Worm (Caenorhabditis elegans) whole organism, mixed stage, embryonic: ENCODE measurements around the gene nep-12.

Source experiments
- M03D4.4 ChIP-seq: sonication (generic microtip); optimal IDR thresholded peaks from 2 replicates; lab custom pipeline; 2017; ENCODE audit warnings: mild to moderate bottlenecking, missing genetic modification characterization, missing compliant biosample characterization
- blmp-1 ChIP-seq: fragments of 150-350 bp; optimal IDR thresholded peaks from 2 replicates; lab custom pipeline; 2014; ENCODE audit warnings: missing biosample characterization, missing genetic modification characterization
- ceh-39 ChIP-seq: fragments of 150-350 bp; optimal IDR thresholded peaks from 2 replicates; lab custom pipeline; 2014; ENCODE audit warnings: missing biosample characterization, missing genetic modification characterization
- ceh-43 ChIP-seq: fragments of 200-800 bp; sonication (Bioruptor generic); optimal IDR thresholded peaks from 2 replicates; lab custom pipeline; 2018; ENCODE audit warnings: mild to moderate bottlenecking, missing genetic modification characterization, moderate library complexity, missing compliant biosample characterization
- ces-1 ChIP-seq: fragments of 150-350 bp; optimal IDR thresholded peaks from 2 replicates; lab custom pipeline; 2014; ENCODE audit warnings: missing biosample characterization, missing genetic modification reagents, missing genetic modification characterization
- drap-1 ChIP-seq: fragments of 200-800 bp; sonication (Bioruptor generic); optimal IDR thresholded peaks from 3 replicates; lab custom pipeline; 2018; ENCODE audit warnings: mild to moderate bottlenecking, missing genetic modification characterization, missing compliant biosample characterization
- elt-1 ChIP-seq: sonication (generic microtip); optimal IDR thresholded peaks from 2 replicates; lab custom pipeline; 2017; ENCODE audit warnings: missing genetic modification characterization, mild to moderate bottlenecking, missing compliant biosample characterization, antibody characterized with exemption, moderate library complexity, borderline replicate concordance; ENCODE audit not compliant: insufficient read depth
- elt-3 ChIP-seq: fragments of 150-350 bp; optimal IDR thresholded peaks from 2 replicates; lab custom pipeline; 2014; ENCODE audit warnings: missing biosample characterization, missing genetic modification characterization
- flh-1 ChIP-seq: fragments of 200-800 bp; sonication (Bioruptor generic); optimal IDR thresholded peaks from 2 replicates; lab custom pipeline; 2018; ENCODE audit warnings: mild to moderate bottlenecking, missing genetic modification characterization, moderate library complexity, missing compliant biosample characterization
- ham-2 ChIP-seq: fragments of 200-800 bp; sonication (Bioruptor generic); optimal IDR thresholded peaks from 2 replicates; lab custom pipeline; 2018; ENCODE audit warnings: mild to moderate bottlenecking, missing genetic modification characterization, missing compliant biosample characterization
- hlh-1 ChIP-seq: fragments of 150-350 bp; optimal IDR thresholded peaks from 2 replicates; lab custom pipeline; 2014; ENCODE audit warnings: missing biosample characterization, missing genetic modification reagents, missing genetic modification characterization
- lin-13 ChIP-seq: fragments of 150-350 bp; optimal IDR thresholded peaks from 2 replicates; lab custom pipeline; 2014; ENCODE audit warnings: missing biosample characterization, missing genetic modification characterization
- lin-32 ChIP-seq: fragments of 200-800 bp; sonication (Bioruptor generic); optimal IDR thresholded peaks from 2 replicates; lab custom pipeline; 2018; ENCODE audit warnings: mild to moderate bottlenecking, missing genetic modification characterization, missing compliant biosample characterization
- lsy-2 ChIP-seq: fragments of 150-350 bp; optimal IDR thresholded peaks from 2 replicates; lab custom pipeline; 2014; ENCODE audit warnings: missing biosample characterization, missing genetic modification characterization
- mab-5 ChIP-seq: fragments of 150-350 bp; optimal IDR thresholded peaks from 2 replicates; lab custom pipeline; 2014; ENCODE audit warnings: missing biosample characterization, missing genetic modification characterization
- mep-1 ChIP-seq: fragments of 150-350 bp; optimal IDR thresholded peaks from 2 replicates; lab custom pipeline; 2017; ENCODE audit warnings: missing biosample characterization, missing genetic modification reagents, missing genetic modification characterization, inconsistent platforms
- mls-2 ChIP-seq: sonication (generic microtip); optimal IDR thresholded peaks from 2 replicates; lab custom pipeline; 2016; ENCODE audit warnings: mild to moderate bottlenecking, missing genetic modification characterization, moderate library complexity, missing compliant biosample characterization
- nhr-12 ChIP-seq: fragments of 150-350 bp; optimal IDR thresholded peaks from 2 replicates; lab custom pipeline; 2014; ENCODE audit warnings: missing biosample characterization, missing genetic modification characterization
- nhr-2 ChIP-seq: fragments of 150-350 bp; optimal IDR thresholded peaks from 2 replicates; lab custom pipeline; 2014; ENCODE audit warnings: missing biosample characterization, missing genetic modification characterization
- nhr-237 ChIP-seq: fragments of 150-350 bp; optimal IDR thresholded peaks from 2 replicates; lab custom pipeline; 2014; ENCODE audit warnings: missing biosample characterization, missing genetic modification characterization
- nhr-28 ChIP-seq: fragments of 150-350 bp; optimal IDR thresholded peaks from 2 replicates; lab custom pipeline; 2014; ENCODE audit warnings: missing biosample characterization, missing genetic modification characterization
- nhr-76 ChIP-seq: sonication (generic microtip); optimal IDR thresholded peaks from 2 replicates; lab custom pipeline; 2017; ENCODE audit warnings: missing biosample characterization, missing genetic modification characterization
- pha-4 ChIP-seq: fragments of 150-350 bp; optimal IDR thresholded peaks from 2 replicates; lab custom pipeline; 2018; ENCODE audit warnings: missing biosample characterization, missing genetic modification reagents, missing genetic modification characterization
- sem-2 ChIP-seq: fragments of 200-800 bp; sonication (Bioruptor generic); optimal IDR thresholded peaks from 2 replicates; lab custom pipeline; 2018; ENCODE audit warnings: mild to moderate bottlenecking, missing genetic modification characterization, missing compliant biosample characterization
- snpc-4 ChIP-seq: fragments of 150-350 bp; optimal IDR thresholded peaks from 2 replicates; lab custom pipeline; 2014; ENCODE audit warnings: missing biosample characterization, missing genetic modification characterization
- tbx-8 ChIP-seq: fragments of 200-800 bp; sonication (Bioruptor generic); optimal IDR thresholded peaks from 2 replicates; lab custom pipeline; 2018; ENCODE audit warnings: mild to moderate bottlenecking, missing genetic modification characterization, moderate library complexity, missing compliant biosample characterization
- unc-39 ChIP-seq: fragments of 150-350 bp; optimal IDR thresholded peaks from 2 replicates; lab custom pipeline; 2014; ENCODE audit warnings: missing biosample characterization, missing genetic modification characterization
- unc-62 ChIP-seq: fragments of 150-350 bp; optimal IDR thresholded peaks from 2 replicates; lab custom pipeline; 2014; ENCODE audit warnings: missing biosample characterization, missing genetic modification reagents, missing genetic modification characterization
- ztf-11 ChIP-seq: fragments of 150-350 bp; optimal IDR thresholded peaks from 2 replicates; lab custom pipeline; 2014; ENCODE audit warnings: missing biosample characterization, missing genetic modification characterization

The nep-12 gene

ce11 chrII:4756751-4757150, 27.6 kb downstream of the nep-12 start, which contains the start of gene C27D9.2:
Gene C27D9.2, minus strand, starts transcription at chrII:4756851.
- TF ChIP-seq elt-1 (tag; lab: Kevin White, UChicago), result no peak

ce11 chrII:4755654-4756053, 28.7 kb downstream of the nep-12 start:
- no peak for TF ChIP-seq nhr-12 (tag; lab: Kevin White, UChicago)
- TF ChIP-seq sem-2 (GFP tag; lab: Kevin White, UChicago), result no peak
- no peak for TF ChIP-seq ces-1
- TF ChIP-seq, all 35 proteins: peak for 0

ce11 chrII:4753133-4753532, 31.2 kb downstream of the nep-12 start, which contains the start of gene C27D9.1:
Gene C27D9.1, plus strand, starts transcription at chrII:4753413.
- TF ChIP-seq flh-1 (GFP tag; lab: Kevin White, UChicago) (no peak), nhr-76 (tag; lab: Kevin White, UChicago) (no peak), hlh-1 (tag; lab: Kevin White, UChicago) (no peak), nhr-2 (tag; lab: Kevin White, UChicago) (no peak), tbx-8 (GFP tag; lab: Kevin White, UChicago) (no peak), sem-2 (GFP tag; lab: Kevin White, UChicago) (no peak)
- TF ChIP-seq, all 35 proteins: peak for 0

ce11 chrII:4752257-4752728, 32.0 kb downstream of the nep-12 start, which contains the start of gene F41C3.1:
Gene F41C3.1, plus strand, starts transcription at chrII:4752307.
- TF ChIP-seq mab-5 (no peak), elt-3 (tag; lab: Kevin White, UChicago) (no peak), lin-32 (GFP tag; lab: Kevin White, UChicago) (no peak), sem-2 (GFP tag; lab: Kevin White, UChicago) (no peak), tbx-8 (GFP tag; lab: Kevin White, UChicago) (no peak), pha-4 (tag; lab: Kevin White, UChicago) (no peak), ceh-39 (tag; lab: Kevin White, UChicago) (no peak), mep-1 (tag; lab: Kevin White, UChicago) (no peak), drap-1 (GFP tag; lab: Kevin White, UChicago) (no peak), ham-2 (GFP tag; lab: Kevin White, UChicago) (no peak), unc-39 (tag; lab: Kevin White, UChicago) (no peak), nhr-12 (tag; lab: Kevin White, UChicago) (no peak), nhr-237 (tag; lab: Kevin White, UChicago) (no peak), nhr-76 (tag; lab: Kevin White, UChicago) (no peak), ztf-11 (tag; lab: Kevin White, UChicago) (no peak)

ce11 chrII:4749581-4749980, 34.8 kb downstream of the nep-12 start, which contains the start of gene F41C3.2:
Gene F41C3.2, plus strand, starts transcription at chrII:4749968.
- TF ChIP-seq nhr-237 (tag; lab: Kevin White, UChicago) (no peak), ham-2 (GFP tag; lab: Kevin White, UChicago) (no peak), unc-62 (no peak), ceh-39 (tag; lab: Kevin White, UChicago) (no peak), blmp-1 (tag; lab: Kevin White, UChicago) (no peak), nhr-2 (tag; lab: Kevin White, UChicago) (no peak), lsy-2 (no peak), tbx-8 (GFP tag; lab: Kevin White, UChicago) (no peak), M03D4.4 (tag; lab: Kevin White, UChicago) (no peak), pha-4 (tag; lab: Kevin White, UChicago) (no peak), mls-2 (tag; lab: Kevin White, UChicago) (no peak), mab-5 (no peak), nhr-12 (tag; lab: Kevin White, UChicago) (no peak), unc-39 (tag; lab: Kevin White, UChicago) (no peak), lin-13 (tag; lab: Kevin White, UChicago) (no peak), snpc-4 (no peak), elt-1 (tag; lab: Kevin White, UChicago) (no peak), ceh-43 (GFP tag; lab: Kevin White, UChicago) (no peak)

ce11 chrII:4748374-4748773, 36.0 kb downstream of the nep-12 start:
- no peak for TF ChIP-seq unc-39 (tag; lab: Kevin White, UChicago)
- no peak for TF ChIP-seq mep-1 (tag; lab: Kevin White, UChicago)
- no peak for TF ChIP-seq unc-62
- TF ChIP-seq mab-5, result no peak
- no peak for TF ChIP-seq lin-13 (tag; lab: Kevin White, UChicago)
- TF ChIP-seq M03D4.4 (tag; lab: Kevin White, UChicago), result no peak
- no peak for TF ChIP-seq nhr-28 (tag; lab: Kevin White, UChicago)
- TF ChIP-seq ceh-39 (tag; lab: Kevin White, UChicago), result no peak
